Worm (Caenorhabditis elegans) whole organism, L1 larva: ENCODE data around the gene ttbk-8.2.

Experiments
- C04F5.9 ChIP-seq: sonication (generic microtip); optimal IDR thresholded peaks from 2 replicates; lab custom pipeline; 2016; ENCODE audit warnings: missing genetic modification characterization, missing compliant biosample characterization
- C16A3.4 ChIP-seq: fragments of 150-350 bp; optimal IDR thresholded peaks from 2 replicates; lab custom pipeline; 2014; ENCODE audit warnings: missing biosample characterization, missing genetic modification characterization
- F16B12.6 ChIP-seq: fragments of 150-350 bp; optimal IDR thresholded peaks from 2 replicates; lab custom pipeline; 2014; ENCODE audit warnings: missing biosample characterization, missing genetic modification characterization
- Y116A8C.19 ChIP-seq: sonication (generic microtip); optimal IDR thresholded peaks from 2 replicates; lab custom pipeline; 2016; ENCODE audit warnings: missing compliant biosample characterization, missing genetic modification characterization, borderline replicate concordance
- aha-1 ChIP-seq: fragments of 150-350 bp; optimal IDR thresholded peaks from 2 replicates; lab custom pipeline; 2014; ENCODE audit warnings: missing biosample characterization, missing genetic modification characterization
- aly-2 ChIP-seq: fragments of 150-350 bp; optimal IDR thresholded peaks from 2 replicates; lab custom pipeline; 2014; ENCODE audit warnings: missing biosample characterization, missing genetic modification characterization
- ama-1 ChIP-seq: fragments of 150-350 bp; optimal IDR thresholded peaks from 2 replicates; lab custom pipeline; 2014
- blmp-1 ChIP-seq: fragments of 150-350 bp; optimal IDR thresholded peaks from 2 replicates; lab custom pipeline; 2014; ENCODE audit warnings: missing biosample characterization, missing genetic modification characterization
- ceh-88 ChIP-seq: fragments of 200-800 bp; sonication (Bioruptor generic); IDR thresholded peaks from 2 replicates; pipeline ENCODE4 v1.3.6; 2022; ENCODE audit warnings: missing genetic modification characterization, missing compliant biosample characterization
- ces-1 ChIP-seq: fragments of 150-350 bp; optimal IDR thresholded peaks from 2 replicates; lab custom pipeline; 2014; ENCODE audit warnings: missing biosample characterization, missing genetic modification reagents, missing genetic modification characterization
- dsc-1 ChIP-seq: sonication (generic microtip); optimal IDR thresholded peaks from 2 replicates; lab custom pipeline; 2016; ENCODE audit warnings: mild to moderate bottlenecking, missing genetic modification characterization, missing compliant biosample characterization
- efl-3 ChIP-seq: fragments of 200-800 bp; sonication (Bioruptor generic); optimal IDR thresholded peaks from 2 replicates; lab custom pipeline; 2018; ENCODE audit warnings: mild to moderate bottlenecking, missing genetic modification characterization, missing compliant biosample characterization
- egl-13 ChIP-seq: sonication (generic microtip); optimal IDR thresholded peaks from 2 replicates; lab custom pipeline; 2016; ENCODE audit warnings: missing genotype, missing genetic modification reagents, missing genetic modification characterization, missing compliant biosample characterization
- egl-27 ChIP-seq, 2 experiments: fragments of 150-350 bp in 1 of 2; sonication (generic microtip); optimal IDR thresholded peaks; 3 replicates each; lab custom pipeline; 2017 to 2018; ENCODE audit warnings: missing biosample characterization in 2 of 2, missing genetic modification characterization in 2 of 2, missing genetic modification reagents in 2 of 2
- ets-5 ChIP-seq: fragments of 200-800 bp; sonication (Bioruptor generic); IDR thresholded peaks from 2 replicates; pipeline ENCODE4 v1.3.6; 2022; ENCODE audit warnings: missing genetic modification characterization, missing compliant biosample characterization
- fkh-4 ChIP-seq: sonication (generic microtip); optimal IDR thresholded peaks from 2 replicates; lab custom pipeline; 2016; ENCODE audit warnings: missing compliant biosample characterization, missing genetic modification characterization, borderline replicate concordance
- fkh-8 ChIP-seq: sonication (generic microtip); optimal IDR thresholded peaks from 2 replicates; lab custom pipeline; 2016; ENCODE audit warnings: mild to moderate bottlenecking, missing genetic modification characterization, missing compliant biosample characterization
- grh-1 ChIP-seq: fragments of 200-800 bp; sonication (Bioruptor generic); IDR thresholded peaks from 2 replicates; pipeline ENCODE4 v1.3.6; 2022; ENCODE audit warnings: missing genetic modification reagents, missing genetic modification characterization, missing compliant biosample characterization
- hlh-17 ChIP-seq: fragments of 200-800 bp; sonication (Bioruptor generic); optimal IDR thresholded peaks from 2 replicates; lab custom pipeline; 2018; ENCODE audit warnings: missing genetic modification characterization, mild to moderate bottlenecking, missing compliant biosample characterization, moderate library complexity, borderline replicate concordance
- hpl-2 ChIP-seq: fragments of 150-350 bp; optimal IDR thresholded peaks from 2 replicates; lab custom pipeline; 2014; ENCODE audit warnings: missing biosample characterization, missing genetic modification reagents, missing genetic modification characterization
- irx-1 ChIP-seq: sonication (generic microtip); optimal IDR thresholded peaks from 2 replicates; lab custom pipeline; 2016; ENCODE audit warnings: missing genetic modification characterization, missing compliant biosample characterization
- isw-1 ChIP-seq: fragments of 200-800 bp; sonication (Bioruptor generic); IDR thresholded peaks from 2 replicates; pipeline ENCODE4 v1.3.6; 2022; ENCODE audit warnings: missing genetic modification characterization, missing compliant biosample characterization
- lin-14 ChIP-seq: fragments of 200-800 bp; sonication (Bioruptor generic); optimal IDR thresholded peaks from 2 replicates; lab custom pipeline; 2018; ENCODE audit warnings: mild to moderate bottlenecking, missing genetic modification characterization, moderate library complexity, missing compliant biosample characterization
- lin-39 ChIP-seq: fragments of 150-350 bp; optimal IDR thresholded peaks from 2 replicates; lab custom pipeline; 2014; ENCODE audit warnings: missing biosample characterization, missing genetic modification reagents, missing genetic modification characterization
- lsy-2 ChIP-seq, 2 experiments: fragments of 150-350 bp; optimal IDR thresholded peaks; 2 replicates each; lab custom pipeline; 2014; ENCODE audit warnings: missing biosample characterization in 2 of 2, missing genetic modification characterization in 2 of 2
- mab-9 ChIP-seq: fragments of 200-800 bp; sonication (Bioruptor generic); IDR thresholded peaks from 2 replicates; pipeline ENCODE4 v1.3.6; 2022; ENCODE audit warnings: missing genetic modification reagents, missing genetic modification characterization, missing compliant biosample characterization
- mdl-1 ChIP-seq, 2 experiments: fragments of 150-350 bp; optimal IDR thresholded peaks; 2 replicates each; lab custom pipeline; 2014 to 2017; ENCODE audit warnings: missing biosample characterization in 2 of 2, missing genetic modification characterization in 2 of 2, inconsistent platforms in 1 of 2
- mef-2 ChIP-seq: fragments of 150-350 bp; optimal IDR thresholded peaks from 2 replicates; lab custom pipeline; 2014; ENCODE audit warnings: missing biosample characterization, missing genetic modification characterization
- nhr-11 ChIP-seq: fragments of 150-350 bp; optimal IDR thresholded peaks from 2 replicates; lab custom pipeline; 2014; ENCODE audit warnings: missing biosample characterization, missing genetic modification characterization
- nhr-12 ChIP-seq: sonication (generic microtip); optimal IDR thresholded peaks from 2 replicates; lab custom pipeline; 2017; ENCODE audit warnings: missing biosample characterization, missing genetic modification characterization
- nhr-20 ChIP-seq: sonication (generic microtip); optimal IDR thresholded peaks from 2 replicates; lab custom pipeline; 2016; ENCODE audit warnings: mild to moderate bottlenecking, missing genetic modification characterization, missing compliant biosample characterization
- nhr-47 ChIP-seq: sonication (generic microtip); optimal IDR thresholded peaks from 2 replicates; lab custom pipeline; 2016; ENCODE audit warnings: mild to moderate bottlenecking, missing genetic modification characterization, moderate library complexity, missing compliant biosample characterization
- nhr-71 ChIP-seq: sonication (generic microtip); optimal IDR thresholded peaks from 2 replicates; lab custom pipeline; 2016; ENCODE audit warnings: mild to moderate bottlenecking, missing genetic modification characterization, moderate library complexity, missing compliant biosample characterization
- nhr-76 ChIP-seq: sonication (generic microtip); optimal IDR thresholded peaks from 2 replicates; lab custom pipeline; 2017; ENCODE audit warnings: missing biosample characterization, missing genetic modification characterization
- nhr-84 ChIP-seq: sonication (generic microtip); optimal IDR thresholded peaks from 2 replicates; lab custom pipeline; 2017; ENCODE audit warnings: missing biosample characterization, missing genetic modification characterization
- nhr-90 ChIP-seq: sonication (generic microtip); optimal IDR thresholded peaks from 2 replicates; lab custom pipeline; 2016; ENCODE audit warnings: mild to moderate bottlenecking, missing genetic modification characterization, missing compliant biosample characterization; ENCODE audit not compliant: poor library complexity
- pax-3 ChIP-seq: fragments of 200-800 bp; sonication (Bioruptor generic); optimal IDR thresholded peaks from 2 replicates; lab custom pipeline; 2018; ENCODE audit warnings: mild to moderate bottlenecking, missing genetic modification characterization, moderate library complexity, missing compliant biosample characterization
- skn-1 ChIP-seq: fragments of 150-350 bp; optimal IDR thresholded peaks from 2 replicates; lab custom pipeline; 2014; ENCODE audit warnings: missing biosample characterization, missing genetic modification characterization
- snpc-4 ChIP-seq: fragments of 150-350 bp; optimal IDR thresholded peaks from 2 replicates; lab custom pipeline; 2014; ENCODE audit warnings: missing biosample characterization, missing genetic modification characterization
- snu-23 ChIP-seq: sonication (generic microtip); optimal IDR thresholded peaks from 2 replicates; lab custom pipeline; 2016; ENCODE audit warnings: missing genetic modification characterization, missing compliant biosample characterization
- sox-4 ChIP-seq: sonication (generic microtip); optimal IDR thresholded peaks from 2 replicates; lab custom pipeline; 2016; ENCODE audit warnings: missing genetic modification characterization, missing compliant biosample characterization
- sup-37 ChIP-seq: fragments of 200-800 bp; sonication (Bioruptor generic); optimal IDR thresholded peaks from 2 replicates; lab custom pipeline; 2018; ENCODE audit warnings: mild to moderate bottlenecking, missing genetic modification characterization, missing compliant biosample characterization
- tbx-2 ChIP-seq: sonication (generic microtip); optimal IDR thresholded peaks from 2 replicates; lab custom pipeline; 2016; ENCODE audit warnings: missing genetic modification characterization, missing compliant biosample characterization
- tlp-1 ChIP-seq: fragments of 150-350 bp; optimal IDR thresholded peaks from 2 replicates; lab custom pipeline; 2014; ENCODE audit warnings: missing biosample characterization, missing genetic modification characterization
- unc-130 ChIP-seq: fragments of 150-350 bp; optimal IDR thresholded peaks from 2 replicates; lab custom pipeline; 2017; ENCODE audit warnings: missing biosample characterization, missing genetic modification characterization, inconsistent platforms
- unc-62 ChIP-seq: fragments of 150-350 bp; optimal IDR thresholded peaks from 2 replicates; lab custom pipeline; 2014; ENCODE audit warnings: missing biosample characterization, missing genetic modification reagents, missing genetic modification characterization
- unc-98 ChIP-seq: fragments of 200-800 bp; sonication (Bioruptor generic); IDR thresholded peaks from 2 replicates; pipeline ENCODE4 v1.3.6; 2022; ENCODE audit warnings: missing genetic modification characterization, missing compliant biosample characterization
- vab-15 ChIP-seq: sonication (generic microtip); optimal IDR thresholded peaks from 2 replicates; lab custom pipeline; 2017; ENCODE audit warnings: missing genotype, mild to moderate bottlenecking, missing genetic modification characterization, missing compliant biosample characterization
- xbp-1 ChIP-seq: sonication (generic microtip); optimal IDR thresholded peaks from 2 replicates; lab custom pipeline; 2016; ENCODE audit warnings: missing genetic modification characterization, missing compliant biosample characterization
- zip-4 ChIP-seq: fragments of 200-800 bp; sonication (Bioruptor generic); optimal IDR thresholded peaks from 2 replicates; lab custom pipeline; 2018; ENCODE audit warnings: mild to moderate bottlenecking, missing genetic modification characterization, moderate library complexity, missing compliant biosample characterization
- ztf-11 ChIP-seq, 2 experiments: sonication (generic microtip); optimal IDR thresholded peaks; 2 replicates each; lab custom pipeline; 2016 to 2017; ENCODE audit warnings: missing genetic modification characterization in 2 of 2, missing biosample characterization in 1 of 2, missing compliant biosample characterization in 1 of 2
- ztf-4 ChIP-seq: fragments of 150-350 bp; optimal IDR thresholded peaks from 2 replicates; lab custom pipeline; 2014; ENCODE audit warnings: missing biosample characterization, missing genetic modification characterization

Gene ttbk-8.2

DNA sequence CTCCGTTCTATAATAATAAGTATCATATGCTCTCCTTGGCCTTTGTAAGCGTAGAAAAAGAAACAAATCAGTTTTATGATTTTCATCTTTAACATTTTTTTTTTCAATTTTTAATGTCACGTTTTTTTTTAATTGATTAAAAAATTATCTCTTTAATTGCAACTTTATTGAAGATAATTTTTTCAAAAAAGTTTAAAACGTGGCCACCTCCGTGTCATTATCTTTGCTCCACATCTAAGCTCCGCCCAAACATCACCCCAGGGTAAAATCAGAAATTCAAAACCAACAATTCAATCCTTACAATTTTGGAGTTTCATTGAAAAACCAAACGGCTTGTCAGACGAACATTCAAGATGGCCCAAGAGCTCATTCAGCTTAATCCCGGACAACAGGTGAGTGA lies at the start of gene ttbk-8.2:
Gene ttbk-8.2 (plus strand): TSS at position 301 of the 400 bp plus-strand sequence.
- TF ChIP-seq aha-1 (tag; lab: Kevin White, UChicago) = no peak
- TF ChIP-seq grh-1 = no peak
- no peak for TF ChIP-seq zip-4 (GFP tag; lab: Kevin White, UChicago)
- TF ChIP-seq nhr-84 (tag; lab: Kevin White, UChicago) = no peak
- no peak for TF ChIP-seq unc-62 (GFP tag; lab: Kevin White, UChicago)

- TF ChIP-seq ceh-88 (GFP tag; lab: Robert Waterston, UW) (no peak), zip-4 (GFP tag; lab: Kevin White, UChicago) (no peak), ets-5 (GFP tag; lab: Robert Waterston, UW) (no peak), snpc-4 (tag; lab: Kevin White, UChicago) (no peak), nhr-11 (no peak), aly-2 (tag; lab: Kevin White, UChicago) (no peak), nhr-90 (tag; lab: Kevin White, UChicago) (no peak), blmp-1 (tag; lab: Kevin White, UChicago) (no peak), dsc-1 (tag; lab: Kevin White, UChicago) (no peak), sox-4 (tag; lab: Kevin White, UChicago) (no peak), vab-15 (tag; lab: Kevin White, UChicago) (no peak), snu-23 (GFP tag; lab: Kevin White, UChicago) (peak; percentile 46), tbx-2 (tag; lab: Kevin White, UChicago) (no peak), pax-3 (no peak), nhr-12 (no peak), unc-98 (GFP tag; lab: Robert Waterston, UW) (no peak), sup-37 (GFP tag; lab: Kevin White, UChicago) (no peak), mdl-1 (tag; optimal IDR thresholded peaks at IDR 0.05; lab: Kevin White, UChicago) (peak in 1 of 2 experiments; percentile 54), nhr-71 (peak; percentile 58), lin-39 (tag; lab: Kevin White, UChicago) (no peak), isw-1 (GFP tag; lab: Robert Waterston, UW) (no peak), nhr-76 (tag; lab: Kevin White, UChicago) (no peak), egl-27 (tag; optimal IDR thresholded peaks at IDR 0.05; lab: Kevin White, UChicago) (no peak), ztf-11 (tag; optimal IDR thresholded peaks at IDR 0.05; lab: Kevin White, UChicago) (no peak), ces-1 (GFP tag; lab: Kevin White, UChicago) (no peak), irx-1 (tag; lab: Kevin White, UChicago) (no peak), lsy-2 (tag; optimal IDR thresholded peaks at IDR 0.05; lab: Kevin White, UChicago) (peak in 1 of 2 experiments; percentile 46), nhr-20 (tag; lab: Kevin White, UChicago) (peak; percentile 31), tlp-1 (tag; lab: Kevin White, UChicago) (no peak), efl-3 (GFP tag; lab: Kevin White, UChicago) (no peak), nhr-47 (tag; lab: Kevin White, UChicago) (peak; percentile 29), mef-2 (tag; lab: Kevin White, UChicago) (no peak), C04F5.9 (no peak), C16A3.4 (tag; lab: Kevin White, UChicago) (no peak), nhr-84 (tag; lab: Kevin White, UChicago) (no peak), unc-130 (tag; lab: Kevin White, UChicago) (no peak), hpl-2 (GFP tag; lab: Kevin White, UChicago) (no peak), skn-1 (no peak), Y116A8C.19 (tag; lab: Kevin White, UChicago) (no peak), egl-13 (tag; lab: Kevin White, UChicago) (no peak), hlh-17 (GFP tag; lab: Kevin White, UChicago) (no peak), ama-1 (lab: Kevin White, UChicago) (no peak), unc-62 (GFP tag; lab: Kevin White, UChicago) (no peak), xbp-1 (tag; lab: Kevin White, UChicago) (no peak), fkh-4 (tag; lab: Kevin White, UChicago) (no peak), F16B12.6 (tag; lab: Kevin White, UChicago) (no peak), lin-14 (GFP tag; lab: Kevin White, UChicago) (peak; percentile 77), fkh-8 (peak; percentile 83), mab-9 (no peak), ztf-4 (tag; lab: Kevin White, UChicago) (no peak)
Measured at ce11 chrIV:5582267-5582666, 49.5 kb upstream of the ttbk-8.2 start.
